Worm (Caenorhabditis elegans): ENCODE measurements around the gene H03G16.1.

The H03G16.1 gene

ce11 chrX:15053223-15053933 is at the start of gene H03G16.1:
Gene H03G16.1 (plus strand): TSS chrX:15053883.
- TF ChIP-seq lir-3 (tag; optimal IDR thresholded peaks at IDR 0.05) (no peak), jun-1 (tag; optimal IDR thresholded peaks at IDR 0.05) (no peak), zfp-3 (GFP tag; conservative IDR thresholded peaks at IDR 0.05) (no peak), nhr-102 (tag; optimal IDR thresholded peaks at IDR 0.05) (no peak), unc-62 (GFP tag; optimal IDR thresholded peaks at IDR 0.05 in 1 of 2) (peak in 1 of 2 experiments; percentile 92), unc-62 (tag; optimal IDR thresholded peaks at IDR 0.05) (no peak), zip-11 (GFP tag; IDR thresholded peaks at IDR 0.05) (no peak), attf-4 (tag; optimal IDR thresholded peaks at IDR 0.05) (no peak), F49E8.2 (tag; optimal IDR thresholded peaks at IDR 0.05; ENCODE audit: borderline replicate concordance) (no peak)

DNA sequence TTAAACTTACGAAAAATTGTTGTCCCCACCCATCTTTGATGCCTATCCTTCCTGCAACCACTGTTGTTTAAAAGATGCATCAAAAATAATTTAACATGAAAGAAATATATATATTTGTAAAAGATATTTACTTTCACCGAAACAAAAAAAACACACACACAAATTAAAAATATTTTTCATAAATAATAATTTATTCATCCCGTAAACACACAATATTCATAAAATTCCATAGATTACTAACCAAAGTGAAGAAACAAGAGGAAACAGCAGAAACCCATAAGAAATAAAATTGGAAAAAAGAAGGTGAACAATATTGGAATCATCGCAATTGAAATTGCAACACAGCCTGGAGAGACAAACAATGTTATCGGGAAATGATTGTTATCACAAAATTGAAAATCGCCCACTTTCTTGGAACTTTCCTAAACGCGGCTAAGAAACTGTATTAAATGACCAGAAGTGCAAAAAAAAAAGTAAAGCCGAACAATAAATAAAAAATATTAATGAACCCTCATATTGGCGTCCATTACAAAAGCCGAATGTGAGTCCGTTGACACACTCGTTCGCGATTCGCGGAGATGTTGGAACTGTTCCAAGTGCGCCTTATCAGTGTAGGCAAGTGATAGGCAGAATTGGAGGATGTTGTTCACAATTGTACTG is 49.7 kb upstream of the H03G16.1 start, which contains the start of gene slc-25A18.1:
slc-25A18.1 (minus strand) TSS at position 51 of the 660 bp plus-strand sequence.
- no peak for TF ChIP-seq ces-1 (GFP tag; optimal IDR thresholded peaks at IDR 0.05)
- peak; percentile 17; the same call in 1 of the 2 replicates for TF ChIP-seq dmd-6 (GFP tag; IDR thresholded peaks at IDR 0.05)
- TF ChIP-seq spr-3 (GFP tag; optimal IDR thresholded peaks at IDR 0.05), result no peak
- no peak for TF ChIP-seq ztf-11 (tag; optimal IDR thresholded peaks at IDR 0.05)
- TF ChIP-seq ceh-32 (tag; optimal IDR thresholded peaks at IDR 0.05; ENCODE audit: poor library complexity), result no peak
- no peak for TF ChIP-seq lin-39 (tag; optimal IDR thresholded peaks at IDR 0.05)
- TF ChIP-seq pqm-1 (tag; optimal IDR thresholded peaks at IDR 0.05), result peak; percentile 58
- no peak for TF ChIP-seq tra-1 (GFP tag; IDR thresholded peaks at IDR 0.05)
- no peak for TF ChIP-seq mdl-1 (tag; optimal IDR thresholded peaks at IDR 0.05)
- TF ChIP-seq lsy-2 (tag; optimal IDR thresholded peaks at IDR 0.05), result no peak
- no peak for TF ChIP-seq lir-3 (tag; optimal IDR thresholded peaks at IDR 0.05)

ce11 chrX:15006847-15007358 is 46.8 kb upstream of the H03G16.1 start, which contains the start of gene ergi-2:
Gene ergi-2 (minus strand): TSS chrX:15007308.
- TF ChIP-seq aly-2 (tag; optimal IDR thresholded peaks at IDR 0.05) (no peak), F26F4.8 (GFP tag; conservative IDR thresholded peaks at IDR 0.05) (no peak), dpl-1 (GFP tag; optimal IDR thresholded peaks at IDR 0.05) (peak; percentile 5), nhr-6 (tag; optimal IDR thresholded peaks at IDR 0.05) (peak; percentile 12), mes-2 (tag; optimal IDR thresholded peaks at IDR 0.05; ENCODE audit: poor library complexity, severe bottlenecking) (peak; percentile 57), hlh-11 (tag; optimal IDR thresholded peaks at IDR 0.05) (peak; percentile 23), mxl-3 (GFP tag; optimal IDR thresholded peaks at IDR 0.05) (no peak), hlh-30 (tag; optimal IDR thresholded peaks at IDR 0.05; ENCODE audit: insufficient read depth) (peak; percentile 19), dve-1 (tag; optimal IDR thresholded peaks at IDR 0.05; ENCODE audit: insufficient read depth) (peak; percentile 1), hmg-1.1 (GFP tag; IDR thresholded peaks at IDR 0.05) (peak; percentile 40; the same call in 1 of the 2 replicates), mep-1 (tag; optimal IDR thresholded peaks at IDR 0.05) (peak; percentile 22), lsy-2 (tag; optimal IDR thresholded peaks at IDR 0.05) (peak in 1 of 2 experiments; percentile 22)

DNA sequence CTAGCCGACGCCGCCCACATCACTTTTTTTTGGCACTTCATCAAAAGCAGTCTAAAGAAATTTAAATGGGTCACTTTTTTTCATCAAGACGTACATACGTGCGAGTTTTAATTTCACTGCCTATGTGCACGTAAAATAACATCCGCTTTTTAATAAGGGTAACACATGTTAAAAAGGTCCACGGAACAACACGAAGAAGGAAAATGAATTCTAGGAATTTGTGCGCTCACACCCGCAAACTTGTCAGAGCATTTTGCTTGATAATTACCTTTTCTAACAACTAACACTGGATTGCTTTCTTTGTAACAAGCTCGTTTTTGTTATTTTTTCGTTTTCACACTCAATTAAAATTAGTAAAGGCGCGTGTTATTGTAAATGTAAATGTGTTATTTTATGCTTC is 45.0 kb upstream of the H03G16.1 start:
- TF ChIP-seq lin-38 (GFP tag; IDR thresholded peaks at IDR 0.05) (no peak), unc-62 (GFP tag; optimal IDR thresholded peaks at IDR 0.05 in 1 of 2) (peak in 1 of 2 experiments; percentile 8), unc-62 (tag; optimal IDR thresholded peaks at IDR 0.05) (no peak)

Data from whole organism, L4 larva.